Worm (Caenorhabditis elegans) whole organism, L3 larva: ENCODE measurements around the gene F53C11.1.

ENCODE experiments used
- R02D3.7 ChIP-seq: fragments of 150-350 bp; optimal IDR thresholded peaks from 2 replicates; lab custom pipeline; 2014; ENCODE audit warnings: missing biosample characterization, missing genetic modification characterization
- ZK546.5 ChIP-seq: sonication (generic microtip); optimal IDR thresholded peaks from 2 replicates; lab custom pipeline; 2017; ENCODE audit warnings: missing biosample characterization, missing genetic modification characterization
- aly-2 ChIP-seq: fragments of 150-350 bp; optimal IDR thresholded peaks from 2 replicates; lab custom pipeline; 2014; ENCODE audit warnings: missing biosample characterization, missing genetic modification characterization
- ama-1 ChIP-seq: fragments of 150-350 bp; optimal IDR thresholded peaks from 2 replicates; lab custom pipeline; 2018
- ceh-16 ChIP-seq: sonication (generic microtip); optimal IDR thresholded peaks from 2 replicates; lab custom pipeline; 2017; ENCODE audit warnings: missing biosample characterization, missing genetic modification characterization
- ceh-28 ChIP-seq: fragments of 150-350 bp; optimal IDR thresholded peaks from 2 replicates; lab custom pipeline; 2014; ENCODE audit warnings: missing biosample characterization, missing genetic modification reagents, missing genetic modification characterization
- ceh-82 ChIP-seq: fragments of 150-350 bp; optimal IDR thresholded peaks from 2 replicates; lab custom pipeline; 2014; ENCODE audit warnings: missing biosample characterization, missing genetic modification characterization
- ceh-9 ChIP-seq: sonication (generic microtip); optimal IDR thresholded peaks from 2 replicates; lab custom pipeline; 2018; ENCODE audit warnings: missing biosample characterization, missing genetic modification characterization
- daf-12 ChIP-seq: fragments of 150-350 bp; optimal IDR thresholded peaks from 2 replicates; lab custom pipeline; 2014; ENCODE audit warnings: missing biosample characterization, missing genetic modification reagents, missing genetic modification characterization
- egl-27 ChIP-seq: sonication (generic microtip); optimal IDR thresholded peaks from 4 replicates; lab custom pipeline; 2017; ENCODE audit warnings: missing biosample characterization, missing genetic modification reagents, missing genetic modification characterization
- egl-5 ChIP-seq: fragments of 150-350 bp; optimal IDR thresholded peaks from 2 replicates; lab custom pipeline; 2017; ENCODE audit warnings: missing biosample characterization, missing genetic modification reagents, missing genetic modification characterization, inconsistent platforms
- elt-1 ChIP-seq: fragments of 150-350 bp; optimal IDR thresholded peaks from 2 replicates; lab custom pipeline; 2014; ENCODE audit warnings: missing biosample characterization, missing genetic modification characterization
- elt-2 ChIP-seq: sonication (generic microtip); optimal IDR thresholded peaks from 2 replicates; lab custom pipeline; 2016; ENCODE audit warnings: missing genetic modification reagents, mild to moderate bottlenecking, missing genetic modification characterization, missing compliant biosample characterization
- elt-3 ChIP-seq, 3 experiments: fragments of 150-350 bp in 1 of 3; sonication (generic microtip) in 2 of 3; optimal IDR thresholded peaks; 2 replicates in 2 of 3; 4 replicates in 1 of 3; lab custom pipeline; 2014 to 2017; ENCODE audit warnings: missing biosample characterization in 3 of 3, missing genetic modification characterization in 3 of 3
- fkh-10 ChIP-seq: sonication (generic microtip); optimal IDR thresholded peaks from 2 replicates; lab custom pipeline; 2017; ENCODE audit warnings: missing biosample characterization, missing genetic modification reagents, missing genetic modification characterization
- fos-1 ChIP-seq: fragments of 150-350 bp; optimal IDR thresholded peaks from 2 replicates; lab custom pipeline; 2014; ENCODE audit warnings: missing biosample characterization, missing genetic modification characterization
- hmg-11 ChIP-seq: sonication (generic microtip); optimal IDR thresholded peaks from 2 replicates; lab custom pipeline; 2016; ENCODE audit warnings: missing genetic modification characterization, missing compliant biosample characterization
- jun-1 ChIP-seq: fragments of 150-350 bp; optimal IDR thresholded peaks from 2 replicates; lab custom pipeline; 2014; ENCODE audit warnings: missing biosample characterization, missing genetic modification reagents, missing genetic modification characterization
- lin-15B ChIP-seq: fragments of 150-350 bp; optimal IDR thresholded peaks from 2 replicates; lab custom pipeline; 2014; ENCODE audit warnings: missing biosample characterization, missing genetic modification characterization
- lin-39 ChIP-seq: fragments of 150-350 bp; optimal IDR thresholded peaks from 2 replicates; lab custom pipeline; 2018; ENCODE audit warnings: missing biosample characterization, missing genetic modification reagents, missing genetic modification characterization
- lsy-12 ChIP-seq: sonication (generic microtip); optimal IDR thresholded peaks from 2 replicates; lab custom pipeline; 2016; ENCODE audit warnings: mild to moderate bottlenecking, missing genetic modification characterization, missing compliant biosample characterization
- mdl-1 ChIP-seq: fragments of 150-350 bp; optimal IDR thresholded peaks from 2 replicates; lab custom pipeline; 2014; ENCODE audit warnings: missing biosample characterization, missing genetic modification characterization
- mml-1 ChIP-seq: fragments of 150-350 bp; sonication (generic microtip); optimal IDR thresholded peaks from 3 replicates; lab custom pipeline; 2014; ENCODE audit warnings: missing biosample characterization, missing genetic modification characterization
- nfya-1 ChIP-seq: sonication (generic microtip); optimal IDR thresholded peaks from 2 replicates; lab custom pipeline; 2017; ENCODE audit warnings: missing genetic modification characterization, mild to moderate bottlenecking, missing compliant biosample characterization, antibody characterized with exemption, moderate library complexity; ENCODE audit not compliant: insufficient read depth
- nhr-11 ChIP-seq: fragments of 150-350 bp; optimal IDR thresholded peaks from 2 replicates; lab custom pipeline; 2014; ENCODE audit warnings: missing biosample characterization, missing genetic modification characterization
- nhr-12 ChIP-seq: fragments of 150-350 bp; optimal IDR thresholded peaks from 2 replicates; lab custom pipeline; 2014; ENCODE audit warnings: missing biosample characterization, missing genetic modification characterization
- nhr-23 ChIP-seq: fragments of 150-350 bp; optimal IDR thresholded peaks from 2 replicates; lab custom pipeline; 2014; ENCODE audit warnings: missing biosample characterization, missing genetic modification reagents, missing genetic modification characterization
- nhr-237 ChIP-seq: fragments of 150-350 bp; optimal IDR thresholded peaks from 2 replicates; lab custom pipeline; 2014; ENCODE audit warnings: missing biosample characterization, missing genetic modification characterization
- nhr-25 ChIP-seq: sonication (generic microtip); optimal IDR thresholded peaks from 2 replicates; lab custom pipeline; 2017; ENCODE audit warnings: missing biosample characterization, missing genetic modification characterization
- nhr-28 ChIP-seq: fragments of 150-350 bp; optimal IDR thresholded peaks from 2 replicates; lab custom pipeline; 2014; ENCODE audit warnings: missing biosample characterization, missing genetic modification characterization
- nhr-43 ChIP-seq: sonication (generic microtip); optimal IDR thresholded peaks from 2 replicates; lab custom pipeline; 2016; ENCODE audit warnings: mild to moderate bottlenecking, missing genetic modification characterization, missing compliant biosample characterization; ENCODE audit not compliant: poor library complexity, severe bottlenecking
- nhr-67 ChIP-seq: fragments of 150-350 bp; optimal IDR thresholded peaks from 2 replicates; lab custom pipeline; 2014; ENCODE audit warnings: missing biosample characterization, missing genetic modification characterization
- nhr-76 ChIP-seq: fragments of 150-350 bp; sonication (generic microtip); optimal IDR thresholded peaks from 5 replicates; lab custom pipeline; 2014; ENCODE audit warnings: missing biosample characterization, missing genetic modification characterization
- pqm-1 ChIP-seq: fragments of 150-350 bp; optimal IDR thresholded peaks from 2 replicates; lab custom pipeline; 2017; ENCODE audit warnings: missing biosample characterization, missing genetic modification characterization, inconsistent platforms
- sea-2 ChIP-seq: fragments of 150-350 bp; sonication (generic microtip); optimal IDR thresholded peaks from 4 replicates; lab custom pipeline; 2014; ENCODE audit warnings: missing biosample characterization, missing genetic modification reagents, missing genetic modification characterization
- skn-1 ChIP-seq: fragments of 150-350 bp; optimal IDR thresholded peaks from 2 replicates; lab custom pipeline; 2014; ENCODE audit warnings: missing biosample characterization, missing genetic modification characterization
- snpc-4 ChIP-seq: fragments of 150-350 bp; optimal IDR thresholded peaks from 2 replicates; lab custom pipeline; 2014; ENCODE audit warnings: missing biosample characterization, missing genetic modification characterization
- tbx-2 ChIP-seq: sonication (generic microtip); optimal IDR thresholded peaks from 2 replicates; lab custom pipeline; 2016; ENCODE audit warnings: mild to moderate bottlenecking, missing genetic modification characterization, missing compliant biosample characterization
- unc-39 ChIP-seq: sonication (generic microtip); optimal IDR thresholded peaks from 4 replicates; lab custom pipeline; 2017; ENCODE audit warnings: missing biosample characterization, missing genetic modification characterization
- unc-62 ChIP-seq: fragments of 150-350 bp; sonication (generic microtip); optimal IDR thresholded peaks from 4 replicates; lab custom pipeline; 2014; ENCODE audit warnings: missing biosample characterization, missing genetic modification reagents, missing genetic modification characterization
- zag-1 ChIP-seq: fragments of 150-350 bp; optimal IDR thresholded peaks from 2 replicates; lab custom pipeline; 2014; ENCODE audit warnings: missing biosample characterization, missing genetic modification characterization
- ztf-11 ChIP-seq: fragments of 150-350 bp; optimal IDR thresholded peaks from 2 replicates; lab custom pipeline; 2014; ENCODE audit warnings: missing biosample characterization, missing genetic modification characterization
- ztf-4 ChIP-seq: fragments of 150-350 bp; optimal IDR thresholded peaks from 2 replicates; lab custom pipeline; 2014; ENCODE audit warnings: missing biosample characterization, missing genetic modification characterization

Gene F53C11.1

ce11 chrV:13799190-13799589, 23.6 kb downstream of the F53C11.1 start:
- no peak for TF ChIP-seq nhr-12 (tag; lab: Kevin White, UChicago)
- TF ChIP-seq egl-27 (tag; lab: Kevin White, UChicago), result no peak
- no peak for TF ChIP-seq fos-1 (tag; lab: Kevin White, UChicago)
- TF ChIP-seq elt-1 (tag; lab: Kevin White, UChicago), result no peak
- TF ChIP-seq ceh-28 (tag; lab: Kevin White, UChicago), result no peak
- no peak for TF ChIP-seq elt-2 (tag; lab: Kevin White, UChicago)
- no peak for TF ChIP-seq skn-1 (tag; lab: Kevin White, UChicago)
- TF ChIP-seq nhr-11 (tag; lab: Kevin White, UChicago), result no peak
- TF ChIP-seq unc-62 (GFP tag; lab: Kevin White, UChicago), result no peak
- no peak for TF ChIP-seq sea-2 (GFP tag; lab: Kevin White, UChicago)
- no peak for TF ChIP-seq mdl-1 (tag; lab: Kevin White, UChicago)
- TF ChIP-seq lin-39 (tag; lab: Kevin White, UChicago), result no peak
- no peak for TF ChIP-seq nhr-237 (tag; lab: Kevin White, UChicago)
- TF ChIP-seq aly-2 (tag; lab: Kevin White, UChicago), result no peak
- no peak for TF ChIP-seq R02D3.7
- TF ChIP-seq pqm-1 (tag; lab: Kevin White, UChicago), result no peak
- no peak for TF ChIP-seq lsy-12
- TF ChIP-seq ztf-4 (tag; lab: Kevin White, UChicago), result no peak
- TF ChIP-seq ceh-16, result no peak
- no peak for TF ChIP-seq hmg-11

DNA sequence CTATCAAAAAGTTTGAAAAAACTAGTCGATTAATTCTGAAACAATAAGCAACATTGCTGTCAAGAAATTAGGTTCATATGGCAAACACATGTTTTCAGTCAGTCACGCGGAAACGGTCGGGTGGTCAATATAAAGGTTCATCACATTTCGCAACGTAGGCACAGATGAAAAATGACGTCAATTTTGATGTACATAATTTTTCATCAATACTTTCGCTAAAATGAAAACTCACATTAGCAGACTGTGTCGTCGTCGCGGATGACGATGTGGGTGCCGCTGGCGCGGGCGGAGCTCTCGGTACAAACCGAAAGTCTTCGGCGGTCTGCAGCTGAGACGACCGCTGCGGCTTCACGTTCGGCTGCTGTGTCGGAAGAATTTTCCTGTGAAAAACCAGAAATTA, 28.3 kb downstream of the F53C11.1 start, which contains the start of gene swan-2:
swan-2 (minus strand) TSS at position 380 of the 400 bp plus-strand sequence.
- TF ChIP-seq ZK546.5 (no peak), elt-2 (tag; lab: Kevin White, UChicago) (peak; percentile 5), ama-1 (lab: Kevin White, UChicago) (peak; percentile 5)

DNA sequence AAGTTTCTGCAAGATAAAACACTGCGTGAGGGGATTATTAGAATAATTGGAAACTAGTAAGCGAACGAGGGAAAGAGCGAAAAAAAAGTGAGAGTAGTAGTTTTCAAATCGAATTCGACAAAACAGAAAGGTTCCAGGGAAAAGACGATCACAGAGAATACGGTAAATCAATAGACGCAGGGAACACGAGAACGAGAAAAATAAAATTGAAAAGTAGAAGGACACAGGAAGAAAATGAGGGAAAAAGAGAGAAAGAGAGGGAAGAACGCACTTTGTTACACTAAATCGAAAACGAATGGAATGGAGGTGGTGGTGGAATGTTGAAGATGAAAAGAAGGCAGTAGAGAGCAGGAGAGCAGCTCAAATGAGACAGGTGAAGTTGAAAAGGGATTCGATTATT, 31.6 kb downstream of the F53C11.1 start, which contains the start of gene swan-1:
swan-1 (minus strand) TSS at position 6 of the 400 bp plus-strand sequence.
- TF ChIP-seq nhr-67 (tag; lab: Kevin White, UChicago), result no peak
- peak; percentile 14 for TF ChIP-seq nhr-25 (tag; lab: Kevin White, UChicago)

ce11 chrV:13808462-13808867, 32.9 kb downstream of the F53C11.1 start:
- TF ChIP-seq hmg-11, result peak; percentile 75
- TF ChIP-seq fos-1 (tag; lab: Kevin White, UChicago), result no peak
- no peak for TF ChIP-seq mml-1 (tag; lab: Kevin White, UChicago)
- peak; percentile 77 for TF ChIP-seq nhr-25 (tag; lab: Kevin White, UChicago)
- no peak for TF ChIP-seq sea-2 (GFP tag; lab: Kevin White, UChicago)
- TF ChIP-seq snpc-4, result peak; percentile 53
- TF ChIP-seq nfya-1 (tag; lab: Kevin White, UChicago), result peak; percentile 82
- TF ChIP-seq ceh-28 (tag; lab: Kevin White, UChicago), result peak; percentile 65
- TF ChIP-seq tbx-2 (tag; lab: Kevin White, UChicago), result no peak
- TF ChIP-seq ztf-4 (tag; lab: Kevin White, UChicago), result no peak
- TF ChIP-seq egl-27 (tag; lab: Kevin White, UChicago), result peak; percentile 18
- no peak for TF ChIP-seq nhr-28
- no peak for TF ChIP-seq ceh-9 (tag; lab: Kevin White, UChicago)
- no peak for TF ChIP-seq mdl-1 (tag; lab: Kevin White, UChicago)
- no peak for TF ChIP-seq ceh-82
- TF ChIP-seq nhr-237 (tag; lab: Kevin White, UChicago), result no peak
- no peak for TF ChIP-seq ZK546.5
- peak; percentile 65 for TF ChIP-seq elt-2 (tag; lab: Kevin White, UChicago)
- TF ChIP-seq ztf-11 (tag; lab: Kevin White, UChicago), result no peak
- TF ChIP-seq unc-39 (tag; lab: Kevin White, UChicago), result no peak
- peak; percentile 6 for TF ChIP-seq pqm-1 (tag; lab: Kevin White, UChicago)
- peak; percentile 42 for TF ChIP-seq jun-1 (tag; lab: Kevin White, UChicago)
- no peak for TF ChIP-seq egl-5
- peak; percentile 73 for TF ChIP-seq lin-15B (tag; lab: Kevin White, UChicago)
- no peak for TF ChIP-seq zag-1 (tag; lab: Kevin White, UChicago)
- no peak for TF ChIP-seq lin-39 (tag; lab: Kevin White, UChicago)
- no peak for TF ChIP-seq nhr-76 (tag; lab: Kevin White, UChicago)
- TF ChIP-seq nhr-23 (tag; lab: Kevin White, UChicago), result peak; percentile 63
- TF ChIP-seq nhr-11 (tag; lab: Kevin White, UChicago), result no peak
- TF ChIP-seq fkh-10 (GFP tag; lab: Kevin White, UChicago), result no peak
- TF ChIP-seq aly-2 (tag; lab: Kevin White, UChicago), result no peak
- no peak for TF ChIP-seq nhr-43 (tag; lab: Kevin White, UChicago)
- TF ChIP-seq elt-3 (tag; optimal IDR thresholded peaks at IDR 0.05; lab: Kevin White, UChicago), result no peak
- no peak for TF ChIP-seq daf-12 (tag; lab: Kevin White, UChicago)
- peak; percentile 45 for TF ChIP-seq lsy-12
- TF ChIP-seq R02D3.7, result peak; percentile 31
